Fruit fly (Drosophila melanogaster): Measurements from ENCODE around the gene CG31178.
A peak's percentile ranks its signal among the peaks of the same experiment; 100 is the strongest.

Gene CG31178

DNA sequence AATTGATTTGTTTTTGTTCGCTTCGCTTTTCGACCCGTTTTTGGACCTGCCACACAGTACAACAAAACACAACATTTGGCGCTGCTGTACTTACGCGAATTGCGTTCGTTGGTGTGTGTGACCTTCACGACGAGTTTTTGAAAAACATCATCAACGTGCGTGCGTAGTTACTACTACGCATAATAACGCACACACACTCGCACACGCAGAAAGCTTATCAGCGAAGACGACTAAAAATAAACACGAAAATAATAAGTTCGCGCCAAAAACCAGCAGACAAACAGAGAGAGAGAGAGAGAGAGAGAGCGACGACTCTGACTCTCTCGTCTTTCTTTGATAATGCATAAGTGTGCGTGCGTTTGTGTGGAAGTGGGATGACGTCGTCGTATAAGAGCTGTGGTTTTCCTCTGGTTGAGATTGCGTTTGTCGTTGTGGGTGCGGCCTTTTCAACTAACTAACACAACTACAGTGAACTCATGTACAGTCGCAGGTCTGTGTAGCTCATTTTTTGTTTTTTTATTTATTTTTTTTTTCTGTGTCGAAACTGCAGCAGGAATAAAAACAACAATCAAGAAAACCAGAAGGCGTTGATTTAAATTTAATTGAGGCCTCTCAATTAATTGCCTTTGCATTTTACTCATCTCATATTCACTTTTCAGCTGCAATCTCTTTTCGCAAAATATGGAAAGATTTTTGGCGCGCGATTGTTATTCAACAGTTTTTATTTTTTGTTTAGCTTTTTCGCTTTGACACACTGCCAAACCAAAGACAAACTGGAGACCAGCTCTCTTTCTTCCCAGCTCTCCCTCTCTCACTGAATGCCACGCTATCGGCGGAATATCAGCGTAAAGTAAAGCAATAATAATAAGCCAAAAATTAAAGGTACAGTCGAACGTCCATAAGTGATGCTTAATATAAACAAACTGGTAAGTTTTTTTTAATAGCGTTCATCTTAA is 19.6 kb upstream of the CG31178 start:
- TF ChIP-seq noc (tag; optimal IDR thresholded peaks at IDR 0.05), result no peak

dm6 chr3R:21854574-21855468 is 18.7 kb upstream of the CG31178 start:
- no peak for TF ChIP-seq noc (tag; optimal IDR thresholded peaks at IDR 0.05)

- TF ChIP-seq noc (tag; optimal IDR thresholded peaks at IDR 0.05), result no peak
These were observed 18.1 kb upstream of the CG31178 start for dm6 chr3R:21855469-21855826.

dm6 chr3R:21856098-21856872 is 17.3 kb upstream of the CG31178 start, which contains the start of gene glec:
TSS of gene glec (minus strand) at chr3R:21856266.
- peak; percentile 19 for TF ChIP-seq noc (tag; optimal IDR thresholded peaks at IDR 0.05)

DNA sequence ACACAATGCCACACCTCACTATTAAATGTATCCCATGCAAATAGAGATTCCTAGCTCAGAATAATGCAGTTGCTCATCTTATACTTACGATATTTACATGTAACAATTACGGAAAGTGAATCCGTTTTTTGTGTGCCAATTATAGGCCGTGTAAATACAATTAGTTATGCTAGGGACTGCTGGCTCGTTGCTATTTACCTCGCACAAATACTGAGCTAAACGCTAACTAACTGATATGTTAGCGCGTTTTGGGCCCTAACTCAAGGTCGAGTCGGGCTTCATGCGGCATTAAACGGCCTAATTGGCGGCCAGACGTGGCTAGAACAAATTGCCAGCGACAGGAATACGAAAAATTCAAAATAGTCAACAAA is 16.7 kb upstream of the CG31178 start:
- TF ChIP-seq noc (tag; optimal IDR thresholded peaks at IDR 0.05), result no peak

DNA sequence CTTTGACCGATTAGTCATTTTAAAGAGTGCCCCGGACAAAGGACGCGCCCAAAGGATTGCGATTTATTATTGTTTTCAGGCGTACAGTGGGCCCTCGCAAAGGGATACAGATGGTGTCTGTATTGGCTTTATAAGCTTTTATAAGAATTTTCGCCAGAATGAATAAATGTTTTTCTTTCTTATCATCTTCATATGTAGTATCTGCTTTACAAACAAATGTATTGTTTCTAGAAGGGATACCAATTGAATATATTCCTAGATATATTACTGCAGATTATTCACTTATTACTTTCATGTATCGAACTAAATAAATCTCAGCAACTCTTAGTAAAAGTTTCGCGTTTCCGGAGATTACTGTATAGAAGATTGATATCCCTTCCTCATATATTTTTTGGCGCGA is 16.0 kb upstream of the CG31178 start:
- TF ChIP-seq noc (tag; optimal IDR thresholded peaks at IDR 0.05), result no peak

- TF ChIP-seq noc (tag; optimal IDR thresholded peaks at IDR 0.05), result no peak
These were observed 15.2 kb upstream of the CG31178 start for dm6 chr3R:21858290-21858875.

- no peak for TF ChIP-seq noc (tag; optimal IDR thresholded peaks at IDR 0.05)
These were observed 14.0 kb upstream of the CG31178 start for dm6 chr3R:21859509-21859908.

DNA sequence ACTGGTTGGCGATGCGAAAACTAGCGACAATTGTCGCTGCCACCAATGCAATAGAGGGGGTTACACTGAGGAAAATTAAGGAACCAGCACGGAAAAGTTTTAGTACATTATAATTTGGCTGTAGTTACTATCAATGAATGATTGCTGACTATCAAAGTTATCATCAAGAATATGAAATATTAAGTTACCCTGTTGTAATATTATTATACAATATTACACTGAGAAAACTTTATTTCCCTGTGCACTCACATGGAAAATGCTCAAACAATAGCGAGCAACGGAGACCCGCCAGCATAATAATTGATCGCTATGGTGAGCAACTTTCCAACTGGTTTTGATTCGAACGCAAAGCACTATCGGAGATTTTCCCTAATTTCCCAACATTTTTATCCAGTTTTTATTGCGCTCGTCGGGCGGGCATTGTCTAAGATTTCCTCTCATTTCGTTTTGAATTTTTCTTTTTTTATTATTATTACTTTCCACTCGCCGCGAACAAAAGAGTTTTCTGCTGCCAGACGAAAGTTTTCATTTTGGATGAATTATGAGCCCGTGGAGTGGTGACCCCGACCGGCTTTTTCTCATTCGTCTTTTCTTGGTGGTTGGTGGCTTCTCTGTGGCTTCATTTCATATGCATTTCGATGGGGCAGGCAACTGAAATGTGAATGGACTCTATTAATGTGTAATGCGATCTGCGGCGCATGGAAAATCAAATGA is 11.2 kb upstream of the CG31178 start:
- no peak for TF ChIP-seq noc (tag; optimal IDR thresholded peaks at IDR 0.05)

- no peak for TF ChIP-seq noc (tag; optimal IDR thresholded peaks at IDR 0.05)
These were observed 10.7 kb upstream of the CG31178 start for dm6 chr3R:21862868-21863267.

DNA sequence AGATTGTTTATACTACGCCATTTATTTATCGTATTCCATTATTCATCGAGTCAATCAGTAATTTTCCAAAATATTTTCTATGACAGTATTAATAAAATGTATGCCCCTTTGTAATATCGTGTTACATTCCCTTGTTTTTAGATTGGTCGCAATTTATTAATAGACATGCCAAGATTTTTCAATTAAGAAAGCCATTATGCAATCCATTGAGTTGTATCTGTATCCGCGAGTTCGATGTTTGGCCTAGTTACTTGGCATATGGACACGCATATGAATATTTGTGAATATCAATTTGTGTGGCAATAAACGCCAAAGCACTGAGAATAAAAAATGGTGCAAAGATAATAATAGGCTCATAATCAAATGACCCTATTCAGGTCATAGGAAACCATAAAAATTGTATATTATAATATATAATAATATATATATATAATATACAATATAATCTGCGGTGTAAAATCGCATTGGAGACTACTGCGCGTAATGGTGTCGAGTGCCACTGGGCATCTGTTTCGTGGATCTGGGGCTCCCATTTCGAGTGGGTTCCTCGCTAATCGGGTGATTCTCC is 9.6 kb upstream of the CG31178 start:
- no peak for TF ChIP-seq noc (tag; optimal IDR thresholded peaks at IDR 0.05)

DNA sequence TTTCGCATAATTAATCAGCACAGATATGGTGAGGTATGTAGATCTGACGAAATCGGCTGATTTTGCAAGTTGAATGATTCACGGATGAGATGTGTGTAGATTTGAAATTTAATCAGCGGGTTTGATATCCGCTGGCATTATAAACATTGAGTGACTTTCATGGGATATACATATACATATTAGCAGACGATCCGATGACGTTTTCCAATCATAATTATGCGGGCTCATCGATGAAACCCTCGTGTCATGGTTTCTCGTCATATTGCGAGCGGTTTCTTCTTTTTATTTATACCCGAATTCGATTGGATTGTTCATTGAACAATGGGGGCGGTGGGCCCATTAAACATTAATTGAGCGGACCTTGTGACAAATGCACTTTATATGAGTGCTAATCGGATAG is 9.1 kb upstream of the CG31178 start:
- no peak for TF ChIP-seq noc (tag; optimal IDR thresholded peaks at IDR 0.05)

- TF ChIP-seq noc (tag; optimal IDR thresholded peaks at IDR 0.05), result no peak
These were observed 8.5 kb upstream of the CG31178 start, which contains the start of gene lsn for dm6 chr3R:21864992-21865391. TSS of gene lsn (plus strand) at chr3R:21865168.

DNA sequence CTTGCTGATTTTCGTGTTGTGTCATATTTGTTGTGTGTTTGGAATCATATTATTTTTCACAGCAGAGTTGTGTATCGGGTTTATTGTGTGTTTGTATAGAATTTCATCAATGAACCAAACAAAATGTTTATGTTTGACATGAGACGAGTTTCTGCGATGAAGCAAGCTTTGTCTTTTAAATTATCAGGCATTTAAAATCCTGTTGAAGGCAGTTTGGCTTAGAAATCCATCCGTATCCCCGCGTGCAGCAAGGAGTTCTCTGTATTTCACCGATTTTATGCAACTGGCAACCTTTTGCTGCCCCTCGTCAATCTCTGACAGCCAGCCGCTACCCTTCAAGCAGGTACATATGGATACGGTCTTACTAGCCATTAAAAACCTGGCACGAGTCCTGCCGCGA is 5.7 kb upstream of the CG31178 start, which contains the start of the genes CG6569 and Cby:
Gene CG6569, minus strand, starts transcription at position 101 of the 400 bp plus-strand sequence.
Gene Cby, plus strand, starts transcription at position 185 of the 400 bp plus-strand sequence.
- no peak for TF ChIP-seq noc (tag; optimal IDR thresholded peaks at IDR 0.05)
